Worm (Caenorhabditis elegans) whole organism, late embryonic: ENCODE results near the gene ugt-34.

Source experiments
- C08G9.2 ChIP-seq: sonication (generic microtip); optimal IDR thresholded peaks from 2 replicates; lab custom pipeline; 2016; ENCODE audit warnings: mild to moderate bottlenecking, missing genetic modification characterization, moderate library complexity, missing compliant biosample characterization
- K09A11.1 ChIP-seq: sonication (generic microtip); optimal IDR thresholded peaks from 2 replicates; lab custom pipeline; 2017; ENCODE audit warnings: antibody characterized with exemption, mild to moderate bottlenecking, missing genetic modification characterization, missing compliant biosample characterization; ENCODE audit not compliant: insufficient read depth
- T23F11.4 ChIP-seq: fragments of 200-800 bp; sonication (Bioruptor generic); optimal IDR thresholded peaks from 2 replicates; lab custom pipeline; 2018; ENCODE audit warnings: mild to moderate bottlenecking, missing genetic modification characterization, missing compliant biosample characterization
- Y22D7AL.16 ChIP-seq: sonication (generic microtip); optimal IDR thresholded peaks from 2 replicates; lab custom pipeline; 2016; ENCODE audit warnings: missing genetic modification characterization, missing compliant biosample characterization
- ceh-14 ChIP-seq: sonication (generic microtip); optimal IDR thresholded peaks from 2 replicates; lab custom pipeline; 2016; ENCODE audit warnings: missing genotype, missing genetic modification characterization, missing compliant biosample characterization
- ceh-18 ChIP-seq: sonication (generic microtip); optimal IDR thresholded peaks from 2 replicates; lab custom pipeline; 2016; ENCODE audit warnings: missing genetic modification characterization, missing compliant biosample characterization
- ceh-2 ChIP-seq: sonication (generic microtip); optimal IDR thresholded peaks from 2 replicates; lab custom pipeline; 2016; ENCODE audit warnings: missing genotype, missing genetic modification characterization, missing compliant biosample characterization
- ceh-22 ChIP-seq: sonication (generic microtip); optimal IDR thresholded peaks from 2 replicates; lab custom pipeline; 2017; ENCODE audit warnings: missing biosample characterization, missing genetic modification characterization
- ceh-24 ChIP-seq: sonication (generic microtip); optimal IDR thresholded peaks from 2 replicates; lab custom pipeline; 2016; ENCODE audit warnings: mild to moderate bottlenecking, missing genetic modification characterization, missing compliant biosample characterization
- ceh-30 ChIP-seq: fragments of 150-350 bp; optimal IDR thresholded peaks from 2 replicates; lab custom pipeline; 2014; ENCODE audit warnings: missing biosample characterization, missing genetic modification characterization
- dmd-4 ChIP-seq: sonication (generic microtip); optimal IDR thresholded peaks from 2 replicates; lab custom pipeline; 2016; ENCODE audit warnings: borderline replicate concordance, missing genetic modification characterization, missing compliant biosample characterization
- dve-1 ChIP-seq: sonication (generic microtip); optimal IDR thresholded peaks from 2 replicates; lab custom pipeline; 2017; ENCODE audit warnings: antibody characterized with exemption, mild to moderate bottlenecking, missing genetic modification characterization, missing compliant biosample characterization
- elt-2 ChIP-seq: sonication (generic microtip); optimal IDR thresholded peaks from 2 replicates; lab custom pipeline; 2016; ENCODE audit warnings: missing genetic modification reagents, missing genetic modification characterization, missing compliant biosample characterization
- elt-4 ChIP-seq: sonication (generic microtip); optimal IDR thresholded peaks from 2 replicates; lab custom pipeline; 2016; ENCODE audit warnings: missing genetic modification characterization, missing compliant biosample characterization
- ets-4 ChIP-seq: sonication (generic microtip); optimal IDR thresholded peaks from 2 replicates; lab custom pipeline; 2016; ENCODE audit warnings: missing genetic modification characterization, missing compliant biosample characterization
- fkh-6 ChIP-seq: sonication (generic microtip); optimal IDR thresholded peaks from 2 replicates; lab custom pipeline; 2016; ENCODE audit warnings: missing genetic modification characterization, missing compliant biosample characterization
- gmeb-2 ChIP-seq: sonication (generic microtip); optimal IDR thresholded peaks from 2 replicates; lab custom pipeline; 2016; ENCODE audit warnings: missing genetic modification characterization, inconsistent platforms, missing compliant biosample characterization
- hlh-15 ChIP-seq: sonication (generic microtip); optimal IDR thresholded peaks from 2 replicates; lab custom pipeline; 2016; ENCODE audit warnings: missing genetic modification characterization, missing compliant biosample characterization
- lin-11 ChIP-seq: fragments of 200-800 bp; sonication (Bioruptor generic); optimal IDR thresholded peaks from 2 replicates; lab custom pipeline; 2018; ENCODE audit warnings: mild to moderate bottlenecking, missing genetic modification characterization, missing compliant biosample characterization
- mec-3 ChIP-seq: sonication (generic microtip); optimal IDR thresholded peaks from 2 replicates; lab custom pipeline; 2016; ENCODE audit warnings: borderline replicate concordance, missing genetic modification characterization, missing compliant biosample characterization
- nfya-1 ChIP-seq: sonication (generic microtip); optimal IDR thresholded peaks from 2 replicates; lab custom pipeline; 2017; ENCODE audit warnings: missing genetic modification characterization, mild to moderate bottlenecking, missing compliant biosample characterization, antibody characterized with exemption, moderate library complexity
- nhr-232 ChIP-seq: sonication (generic microtip); optimal IDR thresholded peaks from 2 replicates; lab custom pipeline; 2016; ENCODE audit warnings: missing genetic modification characterization, missing compliant biosample characterization
- npax-4 ChIP-seq: sonication (generic microtip); optimal IDR thresholded peaks from 2 replicates; lab custom pipeline; 2016; ENCODE audit warnings: missing genetic modification characterization, missing compliant biosample characterization
- odd-2 ChIP-seq: sonication (generic microtip); optimal IDR thresholded peaks from 2 replicates; lab custom pipeline; 2017; ENCODE audit warnings: antibody characterized with exemption, mild to moderate bottlenecking, missing genetic modification characterization, missing compliant biosample characterization
- pat-9 ChIP-seq: fragments of 200-800 bp; sonication (Bioruptor generic); optimal IDR thresholded peaks from 2 replicates; lab custom pipeline; 2018; ENCODE audit warnings: mild to moderate bottlenecking, missing genetic modification characterization, moderate library complexity, missing compliant biosample characterization
- pax-1 ChIP-seq: fragments of 150-350 bp; optimal IDR thresholded peaks from 2 replicates; lab custom pipeline; 2014; ENCODE audit warnings: missing biosample characterization, missing genetic modification characterization
- pha-4 ChIP-seq: fragments of 150-350 bp; optimal IDR thresholded peaks from 2 replicates; lab custom pipeline; 2018; ENCODE audit warnings: missing biosample characterization, missing genetic modification reagents, missing genetic modification characterization
- pqm-1 ChIP-seq: sonication (generic microtip); optimal IDR thresholded peaks from 2 replicates; lab custom pipeline; 2016; ENCODE audit warnings: missing genetic modification characterization, missing compliant biosample characterization
- rnt-1 ChIP-seq: sonication (generic microtip); optimal IDR thresholded peaks from 2 replicates; lab custom pipeline; 2016; ENCODE audit warnings: missing genetic modification characterization, missing compliant biosample characterization
- sox-2 ChIP-seq: fragments of 200-800 bp; sonication (Bioruptor generic); IDR thresholded peaks from 2 replicates; pipeline ENCODE4 v1.3.6; 2022; ENCODE audit warnings: missing genetic modification reagents, missing genetic modification characterization, missing compliant biosample characterization
- sox-4 ChIP-seq: sonication (generic microtip); optimal IDR thresholded peaks from 2 replicates; lab custom pipeline; 2017; ENCODE audit warnings: mild to moderate bottlenecking, missing genetic modification characterization, inconsistent platforms, missing compliant biosample characterization
- ttx-3 ChIP-seq: sonication (generic microtip); optimal IDR thresholded peaks from 2 replicates; lab custom pipeline; 2016; ENCODE audit warnings: missing genetic modification reagents, missing genetic modification characterization, missing compliant biosample characterization
- unc-42 ChIP-seq: sonication (generic microtip); optimal IDR thresholded peaks from 2 replicates; lab custom pipeline; 2016; ENCODE audit warnings: missing genotype, missing genetic modification characterization, missing compliant biosample characterization
- zip-5 ChIP-seq: sonication (generic microtip); optimal IDR thresholded peaks from 2 replicates; lab custom pipeline; 2016; ENCODE audit warnings: missing genetic modification characterization, missing compliant biosample characterization

The ugt-34 gene

ce11 chrV:10656958-10657357 lies at the start of gene ugt-34:
TSS of gene ugt-34 (minus strand) at chrV:10656978.
- no peak for TF ChIP-seq ceh-24 (tag; lab: Kevin White, UChicago)
- no peak for TF ChIP-seq unc-42
- TF ChIP-seq zip-5 (tag; lab: Kevin White, UChicago) = no peak
- TF ChIP-seq sox-2 (GFP tag; lab: Robert Waterston, UW) = no peak
- no peak for TF ChIP-seq dve-1 (tag; lab: Kevin White, UChicago)
- TF ChIP-seq nfya-1 = no peak
- peak; percentile 22 for TF ChIP-seq ceh-30 (tag; lab: Kevin White, UChicago)
- TF ChIP-seq odd-2 = no peak
- TF ChIP-seq, all 69 proteins: peak for 1

- no peak for TF ChIP-seq pat-9
These were observed 46.1 kb upstream of the ugt-34 start for ce11 chrV:10702910-10703309.

- TF ChIP-seq ceh-2 (no peak), sox-2 (GFP tag; lab: Robert Waterston, UW) (no peak), hlh-15 (tag; lab: Kevin White, UChicago) (no peak), nfya-1 (no peak), ttx-3 (tag; lab: Kevin White, UChicago) (no peak), sox-4 (no peak), ceh-30 (tag; lab: Kevin White, UChicago) (no peak), mec-3 (tag; lab: Kevin White, UChicago) (no peak), lin-11 (tag; lab: Kevin White, UChicago) (no peak), K09A11.1 (tag; lab: Kevin White, UChicago) (no peak), ceh-22 (tag; lab: Kevin White, UChicago) (no peak), Y22D7AL.16 (tag; lab: Kevin White, UChicago) (no peak), ceh-14 (no peak), T23F11.4 (no peak), nhr-232 (no peak), ceh-18 (no peak), pqm-1 (tag; lab: Kevin White, UChicago) (no peak), gmeb-2 (tag; lab: Kevin White, UChicago) (no peak), pha-4 (no peak)
These were observed 45.5 kb upstream of the ugt-34 start, which contains the start of gene pph-1 for ce11 chrV:10702249-10702648. TSS of gene pph-1 (plus strand) at chrV:10702549.

ce11 chrV:10699122-10699521 lies 42.3 kb upstream of the ugt-34 start:
- TF ChIP-seq hlh-15 (tag; lab: Kevin White, UChicago) (no peak), unc-42 (no peak), C08G9.2 (tag; lab: Kevin White, UChicago) (no peak), npax-4 (no peak)

ce11 chrV:10695181-10695580 lies 38.4 kb upstream of the ugt-34 start, which contains the start of gene C05A2.4:
TSS of gene C05A2.4 (plus strand) at chrV:10695481.
- TF ChIP-seq odd-2 = no peak
- no peak for TF ChIP-seq dve-1 (tag; lab: Kevin White, UChicago)
- no peak for TF ChIP-seq ceh-14
- TF ChIP-seq pax-1 (tag; lab: Kevin White, UChicago) = no peak
- no peak for TF ChIP-seq dmd-4 (tag; lab: Kevin White, UChicago)
- no peak for TF ChIP-seq ets-4 (tag; lab: Kevin White, UChicago)
- no peak for TF ChIP-seq elt-4 (tag; lab: Kevin White, UChicago)
- no peak for TF ChIP-seq fkh-6 (tag; lab: Kevin White, UChicago)

ce11 chrV:10693749-10694148 lies 37.0 kb upstream of the ugt-34 start:
- TF ChIP-seq rnt-1 (no peak), elt-2 (tag; lab: Kevin White, UChicago) (peak; percentile 84), pqm-1 (tag; lab: Kevin White, UChicago) (peak; percentile 42)
